Worm (Caenorhabditis elegans) whole organism, L2 larva: Measurements from ENCODE around the gene tbx-9.

Experiments used
- F13H6.1 ChIP-seq: sonication (generic microtip); optimal IDR thresholded peaks from 2 replicates; lab custom pipeline; 2016; ENCODE audit warnings: missing genetic modification characterization, missing compliant biosample characterization
- R02D3.7 ChIP-seq: fragments of 150-350 bp; optimal IDR thresholded peaks from 2 replicates; lab custom pipeline; 2014; ENCODE audit warnings: missing biosample characterization, missing genetic modification characterization
- ZK546.5 ChIP-seq: sonication (generic microtip); optimal IDR thresholded peaks from 2 replicates; lab custom pipeline; 2017; ENCODE audit warnings: missing biosample characterization, missing genetic modification characterization
- alr-1 ChIP-seq: fragments of 150-350 bp; optimal IDR thresholded peaks from 2 replicates; lab custom pipeline; 2014; ENCODE audit warnings: missing biosample characterization, missing genetic modification characterization
- aly-2 ChIP-seq: fragments of 150-350 bp; optimal IDR thresholded peaks from 2 replicates; lab custom pipeline; 2014; ENCODE audit warnings: missing biosample characterization, missing genetic modification characterization
- ama-1 ChIP-seq: fragments of 150-350 bp; optimal IDR thresholded peaks from 2 replicates; lab custom pipeline; 2018; ENCODE audit warnings: inconsistent platforms
- blmp-1 ChIP-seq: sonication (generic microtip); optimal IDR thresholded peaks from 2 replicates; lab custom pipeline; 2017; ENCODE audit warnings: missing genetic modification characterization, mild to moderate bottlenecking, missing compliant biosample characterization, antibody characterized with exemption, moderate library complexity; ENCODE audit not compliant: insufficient read depth
- ceh-16 ChIP-seq: fragments of 150-350 bp; optimal IDR thresholded peaks from 2 replicates; lab custom pipeline; 2014; ENCODE audit warnings: missing biosample characterization, missing genetic modification characterization
- ceh-82 ChIP-seq: fragments of 150-350 bp; optimal IDR thresholded peaks from 2 replicates; lab custom pipeline; 2014; ENCODE audit warnings: missing biosample characterization, missing genetic modification characterization
- crh-2 ChIP-seq: sonication (generic microtip); optimal IDR thresholded peaks from 2 replicates; lab custom pipeline; 2017; ENCODE audit warnings: missing biosample characterization, missing genetic modification characterization
- egl-27 ChIP-seq: sonication (generic microtip); optimal IDR thresholded peaks from 3 replicates; lab custom pipeline; 2017; ENCODE audit warnings: missing biosample characterization, missing genetic modification reagents, missing genetic modification characterization
- elt-3 ChIP-seq: sonication (generic microtip); optimal IDR thresholded peaks from 2 replicates; lab custom pipeline; 2017; ENCODE audit warnings: missing biosample characterization, missing genetic modification characterization
- fos-1 ChIP-seq: fragments of 150-350 bp; optimal IDR thresholded peaks from 2 replicates; lab custom pipeline; 2014; ENCODE audit warnings: missing biosample characterization, missing genetic modification characterization
- gmeb-1 ChIP-seq: fragments of 150-350 bp; optimal IDR thresholded peaks from 2 replicates; lab custom pipeline; 2014; ENCODE audit warnings: missing biosample characterization, missing genetic modification characterization
- lin-11 ChIP-seq: fragments of 150-350 bp; sonication (generic microtip); optimal IDR thresholded peaks from 2 replicates; lab custom pipeline; 2014; ENCODE audit warnings: missing biosample characterization, missing genetic modification characterization, inconsistent platforms, mixed read lengths
- lin-13 ChIP-seq: fragments of 150-350 bp; optimal IDR thresholded peaks from 2 replicates; lab custom pipeline; 2014; ENCODE audit warnings: missing biosample characterization, missing genetic modification reagents, missing genetic modification characterization
- lin-39 ChIP-seq: fragments of 150-350 bp; optimal IDR thresholded peaks from 2 replicates; lab custom pipeline; 2014; ENCODE audit warnings: missing biosample characterization, missing genetic modification reagents, missing genetic modification characterization
- lsy-2 ChIP-seq, 2 experiments: fragments of 150-350 bp in 1 of 2; sonication (generic microtip) in 1 of 2; optimal IDR thresholded peaks; 2 replicates each; lab custom pipeline; 2014 to 2017; ENCODE audit warnings: missing biosample characterization in 2 of 2, missing genetic modification characterization in 2 of 2
- mab-5 ChIP-seq: fragments of 150-350 bp; optimal IDR thresholded peaks from 2 replicates; lab custom pipeline; 2014; ENCODE audit warnings: missing biosample characterization, missing genetic modification characterization
- mbf-1 ChIP-seq: sonication (generic microtip); optimal IDR thresholded peaks from 2 replicates; lab custom pipeline; 2017; ENCODE audit warnings: missing biosample characterization, missing genetic modification characterization
- mdl-1 ChIP-seq, 2 experiments: fragments of 150-350 bp in 1 of 2; sonication (generic microtip) in 1 of 2; optimal IDR thresholded peaks; 2 replicates each; lab custom pipeline; 2017; ENCODE audit warnings: missing biosample characterization in 2 of 2, missing genetic modification characterization in 2 of 2
- nhr-10 ChIP-seq: sonication (generic microtip); optimal IDR thresholded peaks from 2 replicates; lab custom pipeline; 2017; ENCODE audit warnings: missing biosample characterization, missing genetic modification characterization
- nhr-11 ChIP-seq: fragments of 150-350 bp; optimal IDR thresholded peaks from 2 replicates; lab custom pipeline; 2014; ENCODE audit warnings: missing biosample characterization, missing genetic modification characterization
- nhr-12 ChIP-seq: fragments of 150-350 bp; optimal IDR thresholded peaks from 2 replicates; lab custom pipeline; 2014; ENCODE audit warnings: missing biosample characterization, missing genetic modification characterization
- nhr-129 ChIP-seq: fragments of 150-350 bp; optimal IDR thresholded peaks from 2 replicates; lab custom pipeline; 2014; ENCODE audit warnings: missing biosample characterization, missing genetic modification characterization
- nhr-21 ChIP-seq: fragments of 150-350 bp; optimal IDR thresholded peaks from 2 replicates; lab custom pipeline; 2014; ENCODE audit warnings: missing biosample characterization, missing genetic modification characterization
- nhr-237 ChIP-seq: fragments of 150-350 bp; optimal IDR thresholded peaks from 2 replicates; lab custom pipeline; 2014; ENCODE audit warnings: missing biosample characterization, missing genetic modification characterization
- nhr-25 ChIP-seq: fragments of 150-350 bp; sonication (generic microtip); optimal IDR thresholded peaks from 3 replicates; lab custom pipeline; 2014; ENCODE audit warnings: missing biosample characterization, missing genetic modification characterization
- nhr-77 ChIP-seq: fragments of 150-350 bp; optimal IDR thresholded peaks from 2 replicates; lab custom pipeline; 2014; ENCODE audit warnings: missing biosample characterization, missing genetic modification characterization
- peb-1 ChIP-seq: fragments of 150-350 bp; optimal IDR thresholded peaks from 2 replicates; lab custom pipeline; 2014; ENCODE audit warnings: missing biosample characterization, missing genetic modification characterization
- skn-1 ChIP-seq: sonication (generic microtip); optimal IDR thresholded peaks from 2 replicates; lab custom pipeline; 2017; ENCODE audit warnings: missing biosample characterization, missing genetic modification characterization
- sma-3 ChIP-seq: sonication (generic microtip); optimal IDR thresholded peaks from 2 replicates; lab custom pipeline; 2016; ENCODE audit warnings: missing genetic modification reagents, missing genetic modification characterization, missing compliant biosample characterization
- sma-9 ChIP-seq, 2 experiments: fragments of 150-350 bp in 1 of 2; sonication (generic microtip) in 1 of 2; optimal IDR thresholded peaks; 2 replicates each; lab custom pipeline; 2014 to 2016; ENCODE audit warnings: missing genetic modification characterization in 2 of 2, mild to moderate bottlenecking in 1 of 2, missing biosample characterization in 1 of 2, missing compliant biosample characterization in 1 of 2, missing genetic modification reagents in 1 of 2, moderate library complexity in 1 of 2
- snpc-4 ChIP-seq: fragments of 150-350 bp; optimal IDR thresholded peaks from 2 replicates; lab custom pipeline; 2014; ENCODE audit warnings: missing biosample characterization, missing genetic modification characterization
- unc-55 ChIP-seq: fragments of 150-350 bp; sonication (generic microtip); optimal IDR thresholded peaks from 3 replicates; lab custom pipeline; 2014; ENCODE audit warnings: missing biosample characterization, missing genetic modification reagents, missing genetic modification characterization
- unc-62 ChIP-seq: fragments of 150-350 bp; optimal IDR thresholded peaks from 2 replicates; lab custom pipeline; 2014; ENCODE audit warnings: missing biosample characterization, missing genetic modification reagents, missing genetic modification characterization
- zag-1 ChIP-seq: fragments of 150-350 bp; optimal IDR thresholded peaks from 2 replicates; lab custom pipeline; 2014; ENCODE audit warnings: missing biosample characterization, missing genetic modification characterization
- ztf-1 ChIP-seq: fragments of 200-800 bp; sonication (Bioruptor generic); conservative IDR thresholded peaks from 2 replicates; pipeline ENCODE4 v1.3.6; 2022; ENCODE audit warnings: missing genetic modification characterization, missing compliant biosample characterization

The tbx-9 gene

ce11 chrIII:10296904-10297303 lies 44.8 kb downstream of the tbx-9 start:
- TF ChIP-seq snpc-4 (tag; lab: Kevin White, UChicago) (peak; percentile 80), mbf-1 (tag; lab: Kevin White, UChicago) (no peak)
- TF ChIP-seq, all 48 proteins: peak for 1

- no peak for TF ChIP-seq nhr-21 (tag; lab: Kevin White, UChicago)
- TF ChIP-seq ama-1 (lab: Kevin White, UChicago), result no peak
- no peak for TF ChIP-seq lsy-2 (tag; optimal IDR thresholded peaks at IDR 0.05; lab: Kevin White, UChicago)
- no peak for TF ChIP-seq gmeb-1 (tag; lab: Kevin White, UChicago)
- TF ChIP-seq ZK546.5 (tag; lab: Kevin White, UChicago), result no peak
- TF ChIP-seq blmp-1 (tag; lab: Kevin White, UChicago), result no peak
- TF ChIP-seq ztf-1 (GFP tag; lab: Robert Waterston, UW), result no peak
- TF ChIP-seq mab-5 (tag; lab: Kevin White, UChicago), result no peak
Observed at ce11 chrIII:10294837-10295236, 46.8 kb downstream of the tbx-9 start, which contains the start of gene vglu-2. Gene vglu-2 (plus strand): TSS chrIII:10295137.

ce11 chrIII:10293946-10294345 lies 47.7 kb downstream of the tbx-9 start:
- TF ChIP-seq nhr-25 (tag; lab: Kevin White, UChicago), result no peak
- TF ChIP-seq nhr-12 (tag; lab: Kevin White, UChicago), result no peak
- TF ChIP-seq mab-5 (tag; lab: Kevin White, UChicago), result no peak
- TF ChIP-seq nhr-77 (tag; lab: Kevin White, UChicago), result no peak
- TF ChIP-seq mdl-1 (tag; optimal IDR thresholded peaks at IDR 0.05; lab: Kevin White, UChicago), result no peak
- no peak for TF ChIP-seq sma-3 (GFP tag; lab: Kevin White, UChicago)
- no peak for TF ChIP-seq lin-39 (tag; lab: Kevin White, UChicago)
- no peak for TF ChIP-seq elt-3 (tag; lab: Kevin White, UChicago)
- no peak for TF ChIP-seq R02D3.7 (tag; lab: Kevin White, UChicago)
- TF ChIP-seq skn-1 (tag; lab: Kevin White, UChicago), result no peak
- no peak for TF ChIP-seq F13H6.1 (tag; lab: Kevin White, UChicago)
- TF ChIP-seq alr-1 (tag; lab: Kevin White, UChicago), result no peak
- no peak for TF ChIP-seq ceh-82 (tag; lab: Kevin White, UChicago)
- TF ChIP-seq ama-1 (lab: Kevin White, UChicago), result no peak
- no peak for TF ChIP-seq nhr-237 (tag; lab: Kevin White, UChicago)
- no peak for TF ChIP-seq ztf-1 (GFP tag; lab: Robert Waterston, UW)
- no peak for TF ChIP-seq zag-1 (tag; lab: Kevin White, UChicago)

ce11 chrIII:10293362-10293761 lies 48.3 kb downstream of the tbx-9 start:
- TF ChIP-seq fos-1 (no peak), aly-2 (no peak), nhr-10 (tag; lab: Kevin White, UChicago) (no peak), nhr-11 (tag; lab: Kevin White, UChicago) (no peak), elt-3 (tag; lab: Kevin White, UChicago) (no peak), lin-11 (tag; lab: Kevin White, UChicago) (no peak), zag-1 (tag; lab: Kevin White, UChicago) (no peak), R02D3.7 (tag; lab: Kevin White, UChicago) (no peak), ceh-82 (tag; lab: Kevin White, UChicago) (no peak), egl-27 (tag; lab: Kevin White, UChicago) (no peak), snpc-4 (tag; lab: Kevin White, UChicago) (no peak), unc-55 (GFP tag; lab: Kevin White, UChicago) (no peak), lin-39 (tag; lab: Kevin White, UChicago) (no peak)

ce11 chrIII:10290541-10290940 lies 51.1 kb downstream of the tbx-9 start:
- no peak for TF ChIP-seq peb-1 (tag; lab: Kevin White, UChicago)
- TF ChIP-seq lsy-2 (tag; optimal IDR thresholded peaks at IDR 0.05; lab: Kevin White, UChicago), result peak in 1 of 2 experiments; percentile 5
- no peak for TF ChIP-seq lin-13 (GFP tag; lab: Kevin White, UChicago)
- peak; percentile 77 for TF ChIP-seq nhr-25 (tag; lab: Kevin White, UChicago)
- TF ChIP-seq fos-1, result peak; percentile 63
- peak; percentile 19 for TF ChIP-seq blmp-1 (tag; lab: Kevin White, UChicago)
- TF ChIP-seq unc-62 (GFP tag; lab: Kevin White, UChicago), result no peak
- TF ChIP-seq sma-3 (GFP tag; lab: Kevin White, UChicago), result peak; percentile 25
- TF ChIP-seq nhr-129, result peak; percentile 77
- TF ChIP-seq ceh-16 (tag; lab: Kevin White, UChicago), result no peak
- TF ChIP-seq crh-2 (tag; lab: Kevin White, UChicago), result peak; percentile 22
- no peak for TF ChIP-seq nhr-11 (tag; lab: Kevin White, UChicago)
- peak; percentile 48 for TF ChIP-seq sma-9 (GFP tag; optimal IDR thresholded peaks at IDR 0.05; lab: Kevin White, UChicago)
- TF ChIP-seq sma-9 (tag; optimal IDR thresholded peaks at IDR 0.05; lab: Kevin White, UChicago), result no peak
